Fruit fly (Drosophila melanogaster) whole organism, embryonic: ENCODE data around the gene Pex11c.

Experiments
- ATbp ChIP-seq: fragments of 200-800 bp; sonication (Bioruptor generic); optimal IDR thresholded peaks from 2 replicates; lab custom pipeline; 2017; ENCODE audit warnings: missing biosample characterization, mild to moderate bottlenecking, missing genetic modification characterization, missing genetic modification reagents
- Awh ChIP-seq: fragments of 200-800 bp; sonication (Bioruptor generic); IDR thresholded peaks from 2 replicates; pipeline ENCODE4, ENCODE4 v1.3.6; 2022; ENCODE audit warnings: missing biosample characterization, missing genetic modification characterization
- CG11723 ChIP-seq: fragments of 200-800 bp; sonication (Bioruptor generic); optimal IDR thresholded peaks from 2 replicates; lab custom pipeline; 2017; ENCODE audit warnings: missing biosample characterization, mild to moderate bottlenecking, missing genetic modification characterization
- CG12104 ChIP-seq: fragments of 200-800 bp; sonication (Bioruptor generic); optimal IDR thresholded peaks from 3 replicates; lab custom pipeline; 2016; ENCODE audit warnings: missing biosample characterization, missing genetic modification characterization
- CG12659 ChIP-seq: fragments of 200-800 bp; sonication (Bioruptor generic); optimal IDR thresholded peaks from 3 replicates; lab custom pipeline; 2017; ENCODE audit warnings: mild to moderate bottlenecking, missing biosample characterization, missing genetic modification reagents, missing genetic modification characterization
- CG14014 ChIP-seq: fragments of 200-800 bp; sonication (Bioruptor generic); IDR thresholded peaks from 2 replicates; pipeline ENCODE4 v1.3.6; 2022; ENCODE audit warnings: missing biosample characterization, missing genetic modification characterization
- CG15696 ChIP-seq: fragments of 200-800 bp; sonication (Bioruptor generic); optimal IDR thresholded peaks from 2 replicates; lab custom pipeline; 2019; ENCODE audit warnings: missing biosample characterization, mild to moderate bottlenecking, missing genetic modification characterization, moderate library complexity
- CG1603 ChIP-seq: fragments of 200-800 bp; sonication (Bioruptor generic); optimal IDR thresholded peaks from 2 replicates; lab custom pipeline; 2019; ENCODE audit warnings: missing biosample characterization, mild to moderate bottlenecking, missing genetic modification characterization, moderate library complexity
- CG1647 ChIP-seq: fragments of 200-800 bp; sonication (Bioruptor generic); optimal IDR thresholded peaks from 3 replicates; lab custom pipeline; 2016; ENCODE audit warnings: missing biosample characterization, missing genetic modification characterization
- CG18011 ChIP-seq: fragments of 200-800 bp; sonication (Bioruptor generic); optimal IDR thresholded peaks from 2 replicates; lab custom pipeline; 2017; ENCODE audit warnings: missing biosample characterization, missing genetic modification characterization, mild to moderate bottlenecking, moderate library complexity, missing genotype
- CG18619 ChIP-seq: fragments of 200-800 bp; sonication (Bioruptor generic); optimal IDR thresholded peaks from 3 replicates; lab custom pipeline; 2017; ENCODE audit warnings: missing biosample characterization, mild to moderate bottlenecking, missing genetic modification characterization
- CG31365 ChIP-seq: fragments of 200-800 bp; sonication (Bioruptor generic); optimal IDR thresholded peaks from 2 replicates; lab custom pipeline; 2018; ENCODE audit warnings: missing biosample characterization, mild to moderate bottlenecking, missing genetic modification characterization
- CG3838 ChIP-seq: fragments of 200-800 bp; sonication (Bioruptor generic); optimal IDR thresholded peaks from 3 replicates; lab custom pipeline; 2016; ENCODE audit warnings: missing biosample characterization, missing genetic modification characterization
- CG6813 ChIP-seq: fragments of 200-800 bp; sonication (Bioruptor generic); optimal IDR thresholded peaks from 2 replicates; lab custom pipeline; 2017; ENCODE audit warnings: missing biosample characterization, missing genetic modification characterization, mild to moderate bottlenecking, moderate library complexity, missing genetic modification reagents
- CG8281 ChIP-seq: fragments of 200-800 bp; sonication (Bioruptor generic); optimal IDR thresholded peaks from 2 replicates; lab custom pipeline; 2018; ENCODE audit warnings: missing biosample characterization, mild to moderate bottlenecking, missing genetic modification characterization, moderate library complexity
- CG8388 ChIP-seq: fragments of 200-800 bp; sonication (Bioruptor generic); optimal IDR thresholded peaks from 2 replicates; lab custom pipeline; 2019; ENCODE audit warnings: missing biosample characterization, mild to moderate bottlenecking, missing genetic modification characterization, moderate library complexity
- Eip74EF ChIP-seq, 2 experiments: fragments of 200-800 bp in 1 of 2; fragments of >200 bp in 1 of 2; sonication (Bioruptor generic) in 1 of 2; optimal IDR thresholded peaks; 2 replicates each; lab custom pipeline; 2017 to 2019; ENCODE audit warnings: missing biosample characterization in 2 of 2, missing genetic modification characterization in 2 of 2, mild to moderate bottlenecking in 1 of 2, moderate library complexity in 1 of 2
- Fer1 ChIP-seq: fragments of 200-800 bp; sonication (Bioruptor generic); optimal IDR thresholded peaks from 2 replicates; lab custom pipeline; 2017; ENCODE audit warnings: missing biosample characterization, mild to moderate bottlenecking, missing genetic modification characterization
- GATAe ChIP-seq: fragments of 200-800 bp; sonication (Bioruptor generic); conservative IDR thresholded peaks from 2 replicates; pipeline ENCODE4 v1.3.6; 2022; ENCODE audit warnings: missing biosample characterization, missing genetic modification characterization
- HmgZ ChIP-seq: fragments of 200-800 bp; sonication (Bioruptor generic); optimal IDR thresholded peaks from 2 replicates; lab custom pipeline; 2018; ENCODE audit warnings: missing biosample characterization, mild to moderate bottlenecking, missing genetic modification characterization
- Hmr ChIP-seq: fragments of 200-800 bp; sonication (Bioruptor generic); optimal IDR thresholded peaks from 3 replicates; lab custom pipeline; 2017; ENCODE audit warnings: mild to moderate bottlenecking, missing biosample characterization, missing genetic modification reagents, missing genetic modification characterization
- Hmx ChIP-seq: fragments of 200-800 bp; sonication (Bioruptor generic); optimal IDR thresholded peaks from 2 replicates; lab custom pipeline; 2016; ENCODE audit warnings: missing biosample characterization, missing genetic modification characterization
- MBD-R2 ChIP-seq: fragments of 200-800 bp; sonication (Bioruptor generic); IDR thresholded peaks from 2 replicates; pipeline ENCODE4 v1.3.6; 2022; ENCODE audit warnings: missing biosample characterization, missing genetic modification characterization
- Nf-YC ChIP-seq: fragments of 200-800 bp; optimal IDR thresholded peaks from 3 replicates; lab custom pipeline; 2019; ENCODE audit warnings: missing biosample characterization, mild to moderate bottlenecking, missing genetic modification characterization, moderate library complexity
- Rfx ChIP-seq: fragments of 200-800 bp; sonication (Bioruptor generic); IDR thresholded peaks from 2 replicates; pipeline ENCODE4 v1.3.6; 2022; ENCODE audit warnings: missing biosample characterization, missing genetic modification characterization
- Sox100B ChIP-seq: fragments of 200-800 bp; sonication (Bioruptor generic); optimal IDR thresholded peaks from 3 replicates; lab custom pipeline; 2018; ENCODE audit warnings: missing biosample characterization, mild to moderate bottlenecking, missing genetic modification characterization
- Sox102F ChIP-seq: fragments of 200-800 bp; sonication (Bioruptor generic); optimal IDR thresholded peaks from 2 replicates; lab custom pipeline; 2018; ENCODE audit warnings: missing biosample characterization, mild to moderate bottlenecking, missing genetic modification characterization, moderate library complexity
- YL-1 ChIP-seq: fragments of 200-800 bp; sonication (Bioruptor generic); optimal IDR thresholded peaks from 3 replicates; lab custom pipeline; 2017; ENCODE audit warnings: missing biosample characterization, mild to moderate bottlenecking, missing genetic modification characterization
- ato ChIP-seq: fragments of 200-800 bp; sonication (Bioruptor generic); IDR thresholded peaks from 2 replicates; pipeline ENCODE4 v1.3.6; 2022; ENCODE audit warnings: missing biosample characterization, missing genetic modification characterization; ENCODE audit not compliant: partially characterized antibody
- bcd ChIP-seq: fragments of 200-800 bp; sonication (Bioruptor generic); optimal IDR thresholded peaks from 2 replicates; lab custom pipeline; 2017; ENCODE audit warnings: missing biosample characterization, mild to moderate bottlenecking, missing genetic modification characterization
- chif ChIP-seq, 2 experiments: fragments of 200-800 bp; sonication (Bioruptor generic); optimal IDR thresholded peaks; 3 replicates each; lab custom pipeline; 2016; ENCODE audit warnings: missing biosample characterization in 2 of 2, missing genetic modification characterization in 2 of 2
- ci ChIP-seq: fragments of 200-800 bp; sonication (Bioruptor generic); IDR thresholded peaks from 3 replicates; pipeline ENCODE4 v1.3.6; 2022; ENCODE audit warnings: missing biosample characterization, missing genetic modification characterization
- crp ChIP-seq, 2 experiments: fragments of 200-800 bp; sonication (Bioruptor generic); optimal IDR thresholded peaks; 2 replicates in 1 of 2; 3 replicates in 1 of 2; lab custom pipeline; 2017; ENCODE audit warnings: missing biosample characterization in 2 of 2, missing genetic modification characterization in 2 of 2, mild to moderate bottlenecking in 1 of 2, moderate library complexity in 1 of 2
- dm ChIP-seq: fragments of 200-800 bp; sonication (Bioruptor generic); optimal IDR thresholded peaks from 3 replicates; lab custom pipeline; 2016; ENCODE audit warnings: missing biosample characterization, missing genetic modification characterization
- exex ChIP-seq: fragments of 200-800 bp; sonication (Bioruptor generic); optimal IDR thresholded peaks from 4 replicates; lab custom pipeline; 2018; ENCODE audit warnings: missing biosample characterization, mild to moderate bottlenecking, missing genetic modification characterization, moderate library complexity
- fd64A ChIP-seq: fragments of 200-800 bp; sonication (Bioruptor generic); optimal IDR thresholded peaks from 3 replicates; lab custom pipeline; 2018; ENCODE audit warnings: missing biosample characterization, mild to moderate bottlenecking, missing genetic modification characterization
- ken ChIP-seq: fragments of 200-800 bp; sonication (Bioruptor generic); IDR thresholded peaks from 3 replicates; pipeline ENCODE4 v1.3.6; 2022; ENCODE audit warnings: missing biosample characterization, missing genetic modification characterization
- knrl ChIP-seq: fragments of 200-800 bp; sonication (Bioruptor generic); IDR thresholded peaks from 3 replicates; pipeline ENCODE4 v1.3.6; 2022; ENCODE audit warnings: missing biosample characterization, missing genetic modification characterization; ENCODE audit not compliant: partially characterized antibody
- lab ChIP-seq: fragments of 200-800 bp; sonication (Bioruptor generic); optimal IDR thresholded peaks from 3 replicates; lab custom pipeline; 2017; ENCODE audit warnings: missing biosample characterization, missing genetic modification characterization, mild to moderate bottlenecking, moderate library complexity, missing genetic modification reagents
- nom ChIP-seq: fragments of 200-800 bp; sonication (Bioruptor generic); optimal IDR thresholded peaks from 2 replicates; lab custom pipeline; 2017; ENCODE audit warnings: missing biosample characterization, missing genetic modification characterization, mild to moderate bottlenecking, moderate library complexity, missing genetic modification reagents
- otp ChIP-seq: fragments of 200-800 bp; sonication (Bioruptor generic); IDR thresholded peaks from 3 replicates; pipeline ENCODE4, ENCODE4 v1.3.6; 2022; ENCODE audit warnings: missing biosample characterization, missing genetic modification characterization
- pan ChIP-seq, 4 experiments: fragments of >200 bp in 3 of 4; fragments of 200-800 bp in 1 of 4; sonication (Bioruptor generic) in 1 of 4; optimal IDR thresholded peaks in 3 of 4; IDR thresholded peaks in 1 of 4; 2 replicates each; pipeline versions ENCODE4 v1.3.6 to Lab custom; 2017 to 2022; ENCODE audit warnings: missing biosample characterization in 2 of 4, missing genetic modification characterization in 2 of 4, mixed read lengths in 1 of 4
- pita ChIP-seq: fragments of 200-800 bp; sonication (Bioruptor generic); optimal IDR thresholded peaks from 2 replicates; lab custom pipeline; 2017; ENCODE audit warnings: missing biosample characterization, mild to moderate bottlenecking, missing genetic modification characterization
- sna ChIP-seq: fragments of 200-800 bp; sonication (Bioruptor generic); IDR thresholded peaks from 2 replicates; pipeline ENCODE4 v1.3.6; 2022; ENCODE audit warnings: missing biosample characterization, missing genetic modification characterization; ENCODE audit not compliant: partially characterized antibody
- tup ChIP-seq: fragments of 200-800 bp; sonication (Bioruptor generic); optimal IDR thresholded peaks from 2 replicates; lab custom pipeline; 2016; ENCODE audit warnings: missing biosample characterization, mild to moderate bottlenecking, missing genetic modification characterization, moderate library complexity
- unpg ChIP-seq: fragments of 200-800 bp; sonication (Bioruptor generic); optimal IDR thresholded peaks from 3 replicates; lab custom pipeline; 2018; ENCODE audit warnings: missing biosample characterization, mild to moderate bottlenecking, missing genetic modification characterization, moderate library complexity
- wek ChIP-seq: fragments of 200-800 bp; sonication (Bioruptor generic); optimal IDR thresholded peaks from 3 replicates; lab custom pipeline; 2018; ENCODE audit warnings: missing biosample characterization, mild to moderate bottlenecking, missing genetic modification characterization, moderate library complexity
- wor ChIP-seq: fragments of 200-800 bp; sonication (Bioruptor generic); IDR thresholded peaks from 2 replicates; pipeline ENCODE4 v1.3.6; 2022; ENCODE audit warnings: missing biosample characterization, missing genetic modification characterization
- zfh2 ChIP-seq: fragments of 200-800 bp; sonication (Bioruptor generic); optimal IDR thresholded peaks from 2 replicates; lab custom pipeline; 2016; ENCODE audit warnings: missing biosample characterization, missing genetic modification characterization

Gene Pex11c

DNA sequence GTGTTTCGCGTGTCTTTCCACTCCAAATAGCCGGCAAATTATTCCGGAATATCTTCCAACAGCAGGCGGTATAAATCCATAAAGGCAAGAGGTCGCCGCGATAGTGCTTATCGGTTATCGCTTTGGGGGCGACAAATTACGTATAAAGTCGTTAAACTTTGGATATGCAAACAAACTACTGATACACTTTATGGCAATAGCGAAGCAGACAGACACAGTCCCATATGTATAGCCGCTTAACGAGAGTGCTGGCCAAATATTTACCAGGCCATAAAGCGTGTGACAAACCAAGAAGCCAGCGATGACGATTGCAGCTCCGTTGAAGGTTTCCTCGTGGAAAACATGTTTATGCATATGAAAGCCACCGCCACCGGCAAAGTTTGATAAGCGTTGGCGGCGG lies 26.1 kb downstream of the Pex11c start (continued):
- TF ChIP-seq nom (GFP tag; lab: Kevin White, UChicago) (no peak), knrl (GFP tag; lab: Robert Waterston, UW) (no peak), Sox102F (GFP tag; lab: Kevin White, UChicago) (no peak), HmgZ (tag; lab: Kevin White, UChicago) (peak; percentile 37), CG8388 (no peak), Rfx (GFP tag; lab: Robert Waterston, UW) (peak; percentile 36; the same call in 1 of the 2 replicates), CG6813 (GFP tag; lab: Kevin White, UChicago) (peak; percentile 49), chif (GFP tag; optimal IDR thresholded peaks at IDR 0.05; lab: Kevin White, UChicago) (no peak), Nf-YC (tag; lab: Kevin White, UChicago) (peak; percentile 31), unpg (GFP tag; lab: Kevin White, UChicago) (peak; percentile 41), lab (GFP tag; lab: Kevin White, UChicago) (peak; percentile 68), CG1603 (tag; lab: Kevin White, UChicago) (no peak), pita (GFP tag; lab: Kevin White, UChicago) (no peak), ci (GFP tag; lab: Robert Waterston, UW) (peak; percentile 32; the same call in 1 of the 3 replicates), Hmx (GFP tag; lab: Kevin White, UChicago) (no peak), sna (GFP tag; lab: Robert Waterston, UW) (no peak), wor (GFP tag; lab: Robert Waterston, UW) (no peak), CG1647 (GFP tag; lab: Kevin White, UChicago) (no peak), CG14014 (no peak; the same call in 1 of the 2 replicates), fd64A (GFP tag; lab: Kevin White, UChicago) (peak; percentile 10), CG12659 (GFP tag; lab: Kevin White, UChicago) (peak; percentile 13), ATbp (GFP tag; lab: Kevin White, UChicago) (peak; percentile 58), Eip74EF (GFP tag; optimal IDR thresholded peaks at IDR 0.05; lab: Kevin White, UChicago) (no peak), GATAe (no peak), pan (optimal IDR thresholded peaks at IDR 0.05; lab: Kevin White, UChicago) (no peak), pan (GFP tag; optimal IDR thresholded peaks at IDR 0.05 in 1 of 2, IDR thresholded peaks at IDR 0.05 in 1 of 2) (peak in 1 of 2 experiments; percentile 40), CG11723 (GFP tag; lab: Kevin White, UChicago) (no peak), Awh (peak; percentile 35; the same call in 1 of the 2 replicates), YL-1 (peak; percentile 12), otp (no peak), CG12104 (GFP tag; lab: Kevin White, UChicago) (no peak), exex (tag; lab: Kevin White, UChicago) (peak; percentile 46), CG31365 (tag; lab: Kevin White, UChicago) (peak; percentile 32), dm (GFP tag; lab: Kevin White, UChicago) (no peak), bcd (GFP tag; lab: Kevin White, UChicago) (no peak), CG18011 (GFP tag; lab: Kevin White, UChicago) (no peak), tup (GFP tag; lab: Kevin White, UChicago) (no peak), CG15696 (no peak), Sox100B (no peak), CG3838 (GFP tag; lab: Kevin White, UChicago) (no peak), Hmr (GFP tag; lab: Kevin White, UChicago) (peak; percentile 50), MBD-R2 (no peak), zfh2 (GFP tag; lab: Kevin White, UChicago) (no peak), crp (GFP tag; optimal IDR thresholded peaks at IDR 0.05; lab: Kevin White, UChicago) (no peak), CG18619 (peak; percentile 12), ken (no peak), wek (GFP tag; lab: Kevin White, UChicago) (peak; percentile 39), CG8281 (tag; lab: Kevin White, UChicago) (peak; percentile 5), ato (GFP tag; lab: Robert Waterston, UW) (no peak), Fer1 (GFP tag; lab: Kevin White, UChicago) (peak; percentile 74)
